Fruit fly (Drosophila melanogaster) whole organism, adult: ENCODE data around the gene Or83a.

Source experiments
- CG11617 ChIP-seq: fragments of 200-800 bp; sonication (Bioruptor generic); optimal IDR thresholded peaks from 2 replicates; lab custom pipeline; 2017; ENCODE audit warnings: mild to moderate bottlenecking, missing biosample characterization, missing genetic modification reagents, missing genetic modification characterization
- CG12768 ChIP-seq: fragments of 200-800 bp; sonication (Bioruptor generic); optimal IDR thresholded peaks from 2 replicates; lab custom pipeline; 2017; ENCODE audit warnings: missing biosample characterization, missing genetic modification characterization, mild to moderate bottlenecking, moderate library complexity, missing genetic modification reagents
- CG14711 ChIP-seq: fragments of 200-800 bp; sonication (Bioruptor generic); optimal IDR thresholded peaks from 2 replicates; lab custom pipeline; 2018; ENCODE audit warnings: missing biosample characterization, mild to moderate bottlenecking, missing genetic modification characterization, moderate library complexity
- CG1620 ChIP-seq: fragments of 200-800 bp; sonication (Bioruptor generic); optimal IDR thresholded peaks from 2 replicates; lab custom pipeline; 2016; ENCODE audit warnings: missing biosample characterization, missing genetic modification characterization
- CG33017 ChIP-seq: fragments of 200-800 bp; sonication (Bioruptor generic); optimal IDR thresholded peaks from 2 replicates; lab custom pipeline; 2018; ENCODE audit warnings: missing biosample characterization, mild to moderate bottlenecking, missing genetic modification characterization, moderate library complexity
- CG5204 ChIP-seq: fragments of 200-800 bp; sonication (Bioruptor generic); optimal IDR thresholded peaks from 2 replicates; lab custom pipeline; 2016; ENCODE audit warnings: missing biosample characterization, missing genetic modification characterization
- CG7045 ChIP-seq: fragments of 200-800 bp; sonication (Bioruptor generic); optimal IDR thresholded peaks from 2 replicates; lab custom pipeline; 2017; ENCODE audit warnings: missing biosample characterization, mild to moderate bottlenecking, missing genetic modification characterization
- CG7101 ChIP-seq: fragments of 200-800 bp; sonication (Bioruptor generic); optimal IDR thresholded peaks from 2 replicates; lab custom pipeline; 2018; ENCODE audit warnings: missing biosample characterization, mild to moderate bottlenecking, missing genetic modification characterization, moderate library complexity
- Clk ChIP-seq: fragments of 200-800 bp; sonication (Bioruptor generic); optimal IDR thresholded peaks from 2 replicates; lab custom pipeline; 2017; ENCODE audit warnings: missing biosample characterization, missing genetic modification characterization
- Crg-1 ChIP-seq: fragments of 200-800 bp; sonication (Bioruptor generic); optimal IDR thresholded peaks from 2 replicates; lab custom pipeline; 2016; ENCODE audit warnings: missing biosample characterization, missing genetic modification characterization
- Hr96 ChIP-seq: fragments of 200-800 bp; sonication (Bioruptor generic); optimal IDR thresholded peaks from 2 replicates; lab custom pipeline; 2016; ENCODE audit warnings: missing biosample characterization, missing genetic modification characterization
- Mnt ChIP-seq: fragments of 200-800 bp; sonication (Bioruptor generic); optimal IDR thresholded peaks from 2 replicates; lab custom pipeline; 2016; ENCODE audit warnings: missing biosample characterization, mild to moderate bottlenecking, missing genetic modification characterization
- bab1 ChIP-seq: fragments of 200-800 bp; sonication (Bioruptor generic); optimal IDR thresholded peaks from 3 replicates; lab custom pipeline; 2019; ENCODE audit warnings: missing biosample characterization, mild to moderate bottlenecking, missing genetic modification characterization, moderate library complexity
- cic ChIP-seq: fragments of 200-800 bp; sonication (Bioruptor generic); optimal IDR thresholded peaks from 2 replicates; lab custom pipeline; 2017; ENCODE audit warnings: missing biosample characterization, mild to moderate bottlenecking, missing genetic modification characterization, moderate library complexity
- cnc ChIP-seq, 2 experiments: fragments of >200 bp; optimal IDR thresholded peaks; 2 replicates each; lab custom pipeline; 2017
- kay ChIP-seq: fragments of 200-800 bp; sonication (Bioruptor generic); peaks from one replicate; lab custom pipeline; 2016; ENCODE audit warnings: missing biosample characterization, missing genetic modification characterization, borderline replicate concordance
- ovo ChIP-seq: fragments of 200-800 bp; sonication (Bioruptor generic); optimal IDR thresholded peaks from 2 replicates; lab custom pipeline; 2016; ENCODE audit warnings: missing biosample characterization, missing genetic modification characterization
- pad ChIP-seq: fragments of 200-800 bp; sonication (Bioruptor generic); optimal IDR thresholded peaks from 3 replicates; lab custom pipeline; 2017; ENCODE audit warnings: missing biosample characterization, missing genetic modification characterization, mild to moderate bottlenecking, moderate library complexity, missing genetic modification reagents
- tj ChIP-seq: fragments of 200-800 bp; sonication (Bioruptor generic); optimal IDR thresholded peaks from 3 replicates; lab custom pipeline; 2017; ENCODE audit warnings: missing biosample characterization, mild to moderate bottlenecking, missing genetic modification characterization, moderate library complexity
- toe ChIP-seq: fragments of 200-800 bp; sonication (Bioruptor generic); optimal IDR thresholded peaks from 2 replicates; lab custom pipeline; 2016; ENCODE audit warnings: missing biosample characterization, missing genetic modification characterization

Or83a gene

DNA sequence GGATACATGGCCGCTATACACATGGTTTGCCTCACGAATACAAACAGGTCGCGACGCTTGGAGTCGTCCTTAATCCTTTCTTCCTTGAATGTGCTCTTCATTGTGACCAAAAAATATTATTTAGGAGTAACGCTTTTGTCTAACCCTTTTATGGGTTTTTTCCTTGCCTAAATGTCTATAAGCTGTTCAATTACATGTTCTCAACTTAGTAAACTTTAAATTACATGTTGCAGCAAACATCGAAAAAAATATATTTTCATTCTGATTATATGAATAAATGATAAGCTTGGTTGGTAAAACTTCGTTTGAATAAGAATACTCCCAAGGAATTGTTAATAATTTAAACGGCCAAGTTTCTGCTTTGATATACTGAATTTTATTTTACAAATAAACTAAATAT lies at the start of gene Or83a:
TSS of gene Or83a (minus strand) at position 101 of the 400 bp plus-strand sequence.
- TF ChIP-seq cic (GFP tag; lab: Kevin White, UChicago): no peak
- no peak for TF ChIP-seq CG11617 (GFP tag; lab: Kevin White, UChicago)
- no peak for TF ChIP-seq kay (GFP tag; lab: Kevin White, UChicago)
- TF ChIP-seq pad (GFP tag; lab: Kevin White, UChicago): no peak
- no peak for TF ChIP-seq CG33017 (tag; lab: Kevin White, UChicago)
- no peak for TF ChIP-seq CG12768 (GFP tag; lab: Kevin White, UChicago)
- no peak for TF ChIP-seq Hr96
- no peak for TF ChIP-seq tj (GFP tag; lab: Kevin White, UChicago)
- no peak for TF ChIP-seq CG14711 (tag; lab: Kevin White, UChicago)
- no peak for TF ChIP-seq Mnt (GFP tag; lab: Kevin White, UChicago)
- no peak for TF ChIP-seq Crg-1
- TF ChIP-seq CG7101 (tag; lab: Kevin White, UChicago): no peak
- no peak for TF ChIP-seq CG7045 (GFP tag; lab: Kevin White, UChicago)
- no peak for TF ChIP-seq ovo
- TF ChIP-seq CG5204 (GFP tag; lab: Kevin White, UChicago): no peak
- TF ChIP-seq bab1 (GFP tag; lab: Kevin White, UChicago): no peak

DNA sequence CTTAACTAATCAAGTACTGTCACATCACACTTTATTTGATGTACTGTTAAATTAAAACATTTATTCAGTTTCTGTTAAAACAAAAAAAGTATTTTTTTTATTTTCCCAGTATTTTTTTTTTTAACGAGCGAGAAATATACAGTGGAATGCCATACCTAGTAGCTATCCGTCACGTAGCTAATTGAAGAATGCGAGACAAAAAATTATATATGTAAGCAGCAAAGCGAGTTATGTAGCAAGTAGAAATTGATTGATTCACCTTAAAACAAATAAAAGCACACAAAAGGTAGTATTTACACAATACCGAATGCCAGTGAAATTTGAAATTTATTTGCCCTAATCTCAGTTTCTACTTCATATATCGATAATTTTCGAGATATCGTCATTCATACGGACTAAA lies 39.8 kb upstream of the Or83a start:
- TF ChIP-seq CG5204 (GFP tag; lab: Kevin White, UChicago) (no peak), CG11617 (GFP tag; lab: Kevin White, UChicago) (no peak), CG14711 (tag; lab: Kevin White, UChicago) (no peak), cnc (optimal IDR thresholded peaks at IDR 0.05; lab: Kevin White, UChicago) (no peak), CG1620 (GFP tag; lab: Kevin White, UChicago) (no peak)

DNA sequence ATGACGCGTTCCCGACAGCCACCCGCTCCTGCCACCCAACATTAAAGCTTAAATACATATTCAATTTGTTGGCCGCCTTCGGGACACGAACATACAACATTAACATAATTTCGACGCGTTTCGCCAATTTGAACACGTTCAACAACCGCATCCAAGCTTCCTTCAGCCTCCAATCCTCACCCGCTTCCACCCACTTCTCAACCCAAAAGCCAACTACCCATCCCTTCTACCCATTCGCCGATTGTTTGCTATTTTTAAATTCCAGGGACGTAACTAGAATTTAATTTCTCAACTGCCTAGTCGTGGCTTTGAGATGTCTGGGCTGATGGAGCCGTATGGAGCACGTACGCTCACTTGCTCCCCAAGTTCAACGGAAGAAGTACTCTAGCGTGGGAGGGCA lies 30.8 kb upstream of the Or83a start:
- TF ChIP-seq CG33017 (tag; lab: Kevin White, UChicago) (no peak), cic (GFP tag; lab: Kevin White, UChicago) (no peak), Crg-1 (no peak), cnc (optimal IDR thresholded peaks at IDR 0.05; lab: Kevin White, UChicago) (no peak), CG5204 (GFP tag; lab: Kevin White, UChicago) (no peak), Clk (GFP tag; lab: Kevin White, UChicago) (no peak), Hr96 (no peak), CG12768 (GFP tag; lab: Kevin White, UChicago) (no peak), CG11617 (GFP tag; lab: Kevin White, UChicago) (no peak), pad (GFP tag; lab: Kevin White, UChicago) (no peak), Mnt (GFP tag; lab: Kevin White, UChicago) (no peak), CG14711 (tag; lab: Kevin White, UChicago) (no peak), CG7045 (GFP tag; lab: Kevin White, UChicago) (no peak), CG7101 (tag; lab: Kevin White, UChicago) (no peak), tj (GFP tag; lab: Kevin White, UChicago) (no peak), bab1 (GFP tag; lab: Kevin White, UChicago) (no peak), toe (GFP tag; lab: Kevin White, UChicago) (no peak), CG1620 (GFP tag; lab: Kevin White, UChicago) (no peak)

DNA sequence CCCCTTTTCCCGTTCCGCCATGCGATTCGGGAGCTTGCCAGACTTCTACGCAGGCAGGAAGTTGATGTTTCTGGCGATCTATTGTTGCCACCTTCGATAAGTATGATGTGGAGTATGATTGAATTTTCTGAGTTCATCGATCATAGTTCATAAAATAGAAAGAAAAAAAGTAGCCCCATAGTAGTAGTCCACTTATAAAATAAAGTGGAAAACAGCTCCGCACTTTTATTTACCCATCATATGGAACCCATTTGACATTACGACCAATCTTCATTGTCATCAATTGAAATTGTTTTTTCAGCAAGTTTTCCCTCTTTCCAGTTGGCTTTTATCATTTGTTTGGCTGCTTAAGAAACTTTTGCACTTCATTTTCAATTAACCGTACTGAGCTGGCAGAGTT lies 28.2 kb upstream of the Or83a start, which contains the start of gene CG12147:
TSS of gene CG12147 (minus strand) at position 101 of the 400 bp plus-strand sequence.
- TF ChIP-seq bab1 (GFP tag; lab: Kevin White, UChicago): no peak
- TF ChIP-seq kay (GFP tag; lab: Kevin White, UChicago): no peak
- no peak for TF ChIP-seq CG5204 (GFP tag; lab: Kevin White, UChicago)
- TF ChIP-seq Clk (GFP tag; lab: Kevin White, UChicago): no peak
- TF ChIP-seq CG7101 (tag; lab: Kevin White, UChicago): no peak
- no peak for TF ChIP-seq Hr96
- no peak for TF ChIP-seq toe (GFP tag; lab: Kevin White, UChicago)
- no peak for TF ChIP-seq pad (GFP tag; lab: Kevin White, UChicago)

DNA sequence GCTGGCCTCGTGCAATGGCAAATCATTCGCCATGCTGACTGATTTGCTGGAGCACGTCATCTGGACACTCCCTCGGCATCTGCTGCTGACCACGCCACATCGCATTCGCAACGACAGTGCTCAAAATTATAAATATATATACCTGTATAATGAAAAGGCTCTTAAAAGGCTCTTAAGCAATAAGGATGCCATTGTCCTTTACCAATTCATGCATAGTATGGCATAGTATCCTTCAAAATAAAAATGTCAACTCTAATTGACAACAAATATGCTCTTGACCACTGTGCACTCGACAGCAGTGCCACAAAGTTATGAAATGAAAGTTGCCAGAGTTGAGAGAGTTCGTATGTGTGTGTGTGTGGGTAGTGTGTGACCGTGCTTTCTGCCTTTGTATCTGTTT lies 23.1 kb upstream of the Or83a start:
- TF ChIP-seq CG7045 (GFP tag; lab: Kevin White, UChicago): no peak
- peak; percentile 60 for TF ChIP-seq kay (GFP tag; lab: Kevin White, UChicago)
- TF ChIP-seq cnc (optimal IDR thresholded peaks at IDR 0.05; lab: Kevin White, UChicago): no peak

DNA sequence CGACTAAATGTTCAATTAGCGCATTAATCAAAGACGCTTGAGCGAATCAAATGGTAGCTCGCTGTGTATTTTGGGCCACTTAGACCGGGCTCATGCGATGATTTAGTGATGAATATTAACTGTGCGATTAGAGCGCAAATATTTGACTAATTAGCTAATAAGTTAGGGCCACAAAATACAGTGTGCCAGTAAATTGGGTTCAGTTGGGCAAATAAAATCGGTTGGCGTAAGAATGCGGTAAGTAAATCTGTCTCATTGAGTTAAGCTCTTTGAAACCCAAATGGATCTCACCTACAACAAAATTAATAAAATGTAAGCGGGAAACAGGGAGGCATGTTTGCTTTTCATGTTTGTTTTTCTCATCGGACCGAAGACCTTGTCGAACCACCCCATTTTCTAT lies 21.5 kb upstream of the Or83a start:
- TF ChIP-seq toe (GFP tag; lab: Kevin White, UChicago) (no peak), CG7101 (tag; lab: Kevin White, UChicago) (no peak), pad (GFP tag; lab: Kevin White, UChicago) (no peak), CG1620 (GFP tag; lab: Kevin White, UChicago) (no peak), CG11617 (GFP tag; lab: Kevin White, UChicago) (no peak), tj (GFP tag; lab: Kevin White, UChicago) (no peak)

DNA sequence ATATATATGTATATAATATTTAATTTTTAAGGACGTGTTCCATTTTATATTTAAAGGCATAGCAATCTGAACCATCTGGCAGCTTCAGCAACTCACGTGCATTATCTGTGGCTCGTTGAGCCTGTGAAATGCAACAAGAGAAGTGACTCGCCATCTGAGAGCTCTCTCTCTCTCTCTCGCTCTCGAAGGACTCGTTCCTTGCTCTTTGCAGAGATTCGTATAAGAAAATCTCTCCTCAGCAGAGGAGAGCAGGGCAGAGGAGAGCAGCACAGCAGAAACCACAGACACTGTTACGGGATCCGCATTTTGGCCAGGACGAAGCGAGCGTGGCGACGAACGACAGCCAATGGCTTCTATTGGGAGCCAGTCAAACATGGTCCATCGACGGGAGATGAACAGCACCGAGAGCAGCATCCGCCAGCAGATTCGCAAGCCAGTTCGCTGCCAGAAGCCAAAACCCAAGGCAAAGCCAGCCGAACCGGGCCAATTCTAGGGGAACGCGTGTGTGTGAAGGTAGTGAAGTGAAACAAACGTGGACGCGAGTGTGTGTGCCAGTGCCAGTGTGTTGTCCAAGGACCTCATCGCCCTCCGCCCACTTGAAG lies 15.3 kb upstream of the Or83a start, which contains the start of gene CG14669:
TSS of gene CG14669 (plus strand) at position 381 of the 602 bp plus-strand sequence.
- TF ChIP-seq pad (GFP tag; lab: Kevin White, UChicago): no peak
- no peak for TF ChIP-seq CG7101 (tag; lab: Kevin White, UChicago)
- no peak for TF ChIP-seq Mnt (GFP tag; lab: Kevin White, UChicago)
- TF ChIP-seq CG12768 (GFP tag; lab: Kevin White, UChicago): no peak
- TF ChIP-seq Hr96: no peak
- TF ChIP-seq toe (GFP tag; lab: Kevin White, UChicago): no peak
- no peak for TF ChIP-seq tj (GFP tag; lab: Kevin White, UChicago)
- no peak for TF ChIP-seq bab1 (GFP tag; lab: Kevin White, UChicago)
- TF ChIP-seq cic (GFP tag; lab: Kevin White, UChicago): no peak
- no peak for TF ChIP-seq ovo
- TF ChIP-seq CG11617 (GFP tag; lab: Kevin White, UChicago): no peak
- no peak for TF ChIP-seq CG5204 (GFP tag; lab: Kevin White, UChicago)
- TF ChIP-seq CG1620 (GFP tag; lab: Kevin White, UChicago): no peak
- TF ChIP-seq Clk (GFP tag; lab: Kevin White, UChicago): no peak
- TF ChIP-seq CG7045 (GFP tag; lab: Kevin White, UChicago): no peak
- TF ChIP-seq Crg-1: no peak
- TF ChIP-seq CG14711 (tag; lab: Kevin White, UChicago): no peak
- TF ChIP-seq kay (GFP tag; lab: Kevin White, UChicago): no peak
